Fruit fly (Drosophila melanogaster) whole organism, adult: Measurements from ENCODE around the gene Cpr76Bb.

Experiments
- CG11617 ChIP-seq: fragments of 200-800 bp; sonication (Bioruptor generic); optimal IDR thresholded peaks from 2 replicates; lab custom pipeline; 2017; ENCODE audit warnings: mild to moderate bottlenecking, missing biosample characterization, missing genetic modification reagents, missing genetic modification characterization
- CG33017 ChIP-seq: fragments of 200-800 bp; sonication (Bioruptor generic); optimal IDR thresholded peaks from 2 replicates; lab custom pipeline; 2018; ENCODE audit warnings: missing biosample characterization, mild to moderate bottlenecking, missing genetic modification characterization, moderate library complexity
- CG5204 ChIP-seq: fragments of 200-800 bp; sonication (Bioruptor generic); optimal IDR thresholded peaks from 2 replicates; lab custom pipeline; 2016; ENCODE audit warnings: missing biosample characterization, missing genetic modification characterization
- bab1 ChIP-seq: fragments of 200-800 bp; sonication (Bioruptor generic); optimal IDR thresholded peaks from 3 replicates; lab custom pipeline; 2019; ENCODE audit warnings: missing biosample characterization, mild to moderate bottlenecking, missing genetic modification characterization, moderate library complexity
- pad ChIP-seq: fragments of 200-800 bp; sonication (Bioruptor generic); optimal IDR thresholded peaks from 3 replicates; lab custom pipeline; 2017; ENCODE audit warnings: missing biosample characterization, missing genetic modification characterization, mild to moderate bottlenecking, moderate library complexity, missing genetic modification reagents
- tj ChIP-seq: fragments of 200-800 bp; sonication (Bioruptor generic); optimal IDR thresholded peaks from 3 replicates; lab custom pipeline; 2017; ENCODE audit warnings: missing biosample characterization, mild to moderate bottlenecking, missing genetic modification characterization, moderate library complexity
- toe ChIP-seq: fragments of 200-800 bp; sonication (Bioruptor generic); optimal IDR thresholded peaks from 2 replicates; lab custom pipeline; 2016; ENCODE audit warnings: missing biosample characterization, missing genetic modification characterization

DNA sequence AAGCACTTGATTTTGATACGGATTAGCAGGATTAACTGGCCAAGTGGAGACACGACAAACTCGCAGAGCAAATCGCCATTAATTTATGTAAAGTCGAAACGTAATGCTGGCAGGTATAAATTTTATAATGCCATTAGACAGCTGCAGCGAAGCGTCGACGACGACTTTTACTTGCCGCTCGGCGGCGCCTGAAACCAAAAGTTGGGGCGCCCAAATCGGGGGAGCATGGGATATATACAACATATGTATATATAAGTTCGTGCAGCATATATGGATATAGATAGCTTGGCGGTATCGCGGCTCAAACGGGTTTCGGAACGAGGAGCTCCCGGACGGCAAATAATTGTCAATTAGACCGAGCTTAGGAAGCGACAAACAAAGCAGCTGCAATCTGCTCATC lies 1.2 kb downstream of the Cpr76Bb start, which contains the start of gene Cpr76Bc:
- TF ChIP-seq toe (GFP tag; lab: Kevin White, UChicago) (no peak), bab1 (GFP tag; lab: Kevin White, UChicago) (no peak), tj (no peak), CG11617 (GFP tag; lab: Kevin White, UChicago) (no peak), CG5204 (GFP tag; lab: Kevin White, UChicago) (no peak), CG33017 (tag; lab: Kevin White, UChicago) (no peak), pad (GFP tag; lab: Kevin White, UChicago) (no peak)
